Fruit fly (Drosophila melanogaster) Kc167 (cell line): ENCODE results near the gene Ref2.

Experiments used
- Myc ChIP-seq: fragments of >200 bp; optimal IDR thresholded peaks from 2 replicates; lab custom pipeline; 2017; ENCODE audit warnings: missing external identifiers
- Sin3A ChIP-seq: fragments of >200 bp; optimal IDR thresholded peaks from 2 replicates; lab custom pipeline; 2018; ENCODE audit warnings: missing external identifiers
- h ChIP-seq: fragments of >200 bp; optimal IDR thresholded peaks from 3 replicates; lab custom pipeline; 2018; ENCODE audit warnings: missing external identifiers
- insv ChIP-seq: fragments of >200 bp; optimal IDR thresholded peaks from 3 replicates; lab custom pipeline; 2018; ENCODE audit warnings: missing external identifiers
- psq ChIP-seq: fragments of >200 bp; optimal IDR thresholded peaks from 2 replicates; lab custom pipeline; 2017; ENCODE audit warnings: missing external identifiers
- ttk ChIP-seq: sonication (Bioruptor generic); optimal IDR thresholded peaks from 2 replicates; lab custom pipeline; 2017; ENCODE audit warnings: missing external identifiers

Gene Ref2

dm6 chr2L:12589941-12590340 is 56.2 kb downstream of the Ref2 start:
- TF ChIP-seq Myc (lab: Kevin White, UChicago) (no peak), insv (lab: Kevin White, UChicago) (no peak), ttk (no peak), h (no peak)

dm6 chr2L:12588846-12589490 is 57.2 kb downstream of the Ref2 start:
- TF ChIP-seq ttk (no peak), Sin3A (lab: Kevin White, UChicago) (no peak), h (no peak), Myc (lab: Kevin White, UChicago) (no peak), psq (lab: Kevin White, UChicago) (no peak), insv (lab: Kevin White, UChicago) (no peak)

- TF ChIP-seq h (no peak), psq (lab: Kevin White, UChicago) (no peak), Myc (lab: Kevin White, UChicago) (no peak), Sin3A (lab: Kevin White, UChicago) (no peak), insv (lab: Kevin White, UChicago) (no peak), ttk (no peak)
These were observed 58.8 kb downstream of the Ref2 start, which contains the start of gene nub for dm6 chr2L:12587325-12587724. Gene nub (plus strand): TSS chr2L:12587625.

- TF ChIP-seq ttk (no peak), Myc (lab: Kevin White, UChicago) (no peak), h (no peak), Sin3A (lab: Kevin White, UChicago) (no peak), psq (lab: Kevin White, UChicago) (no peak), insv (lab: Kevin White, UChicago) (no peak)
These were observed 59.3 kb downstream of the Ref2 start for dm6 chr2L:12586858-12587257.

- TF ChIP-seq h: no peak
These were observed 67.1 kb downstream of the Ref2 start for dm6 chr2L:12579089-12579488.

dm6 chr2L:12574979-12575500 is 71.1 kb downstream of the Ref2 start:
- no peak for TF ChIP-seq insv (lab: Kevin White, UChicago)
- TF ChIP-seq h: no peak
- no peak for TF ChIP-seq Myc (lab: Kevin White, UChicago)
- no peak for TF ChIP-seq psq (lab: Kevin White, UChicago)
- TF ChIP-seq ttk: no peak
- no peak for TF ChIP-seq Sin3A (lab: Kevin White, UChicago)

dm6 chr2L:12566886-12567666 is 79.1 kb downstream of the Ref2 start:
- TF ChIP-seq insv (lab: Kevin White, UChicago) (no peak), psq (lab: Kevin White, UChicago) (no peak), h (no peak)
